Worm (Caenorhabditis elegans) whole organism, young adult: ENCODE results near the gene scrm-5.
"Not testable (repeated sequence)": the region's sequence is repeated elsewhere in the genome, so short reads cannot be mapped to it uniquely, and the experiment has no call there.

Experiments used
- hsf-1 ChIP-seq: fragments of 200-800 bp; sonication (Bioruptor generic); IDR thresholded peaks from 2 replicates; pipeline ENCODE4 v1.3.6; 2022; ENCODE audit warnings: missing genetic modification reagents, missing genetic modification characterization, missing compliant biosample characterization
- nhr-27 ChIP-seq: fragments of 200-800 bp; sonication (Bioruptor generic); optimal IDR thresholded peaks from 2 replicates; lab custom pipeline; 2018; ENCODE audit warnings: mild to moderate bottlenecking, missing genetic modification characterization, moderate library complexity, missing compliant biosample characterization
- sea-2 ChIP-seq: fragments of 200-800 bp; sonication (Bioruptor generic); IDR thresholded peaks from 2 replicates; pipeline ENCODE4 v1.3.6; 2022; ENCODE audit warnings: missing genetic modification characterization, missing compliant biosample characterization
- ztf-3 ChIP-seq: fragments of 200-800 bp; sonication (Bioruptor generic); optimal IDR thresholded peaks from 2 replicates; lab custom pipeline; 2018; ENCODE audit warnings: mild to moderate bottlenecking, missing genetic modification characterization, missing compliant biosample characterization

- TF ChIP-seq ztf-3; nhr-27; sea-2; hsf-1 (GFP tag; lab: Robert Waterston, UW): not testable (repeated sequence)
These were observed 17.8 kb downstream of the scrm-5 start for ce11 chrIV:4180032-4180431.
